Fruit fly (Drosophila melanogaster) whole organism, embryonic: ENCODE measurements around the gene NimC3.

Source experiments
- Bdp1 ChIP-seq: fragments of 200-800 bp; sonication (Bioruptor generic); optimal IDR thresholded peaks from 3 replicates; lab custom pipeline; 2016; ENCODE audit warnings: missing biosample characterization, missing genetic modification characterization
- Bgb ChIP-seq: fragments of 200-800 bp; sonication (Bioruptor generic); IDR thresholded peaks from 2 replicates; pipeline ENCODE4 v1.3.6; 2022; ENCODE audit warnings: missing biosample characterization, missing genetic modification characterization; ENCODE audit not compliant: partially characterized antibody
- CG10321 ChIP-seq: fragments of 200-800 bp; sonication (Bioruptor generic); IDR thresholded peaks from 2 replicates; pipeline ENCODE4 v1.3.6; 2022; ENCODE audit warnings: missing biosample characterization, missing genetic modification characterization
- CG10654 ChIP-seq: fragments of 200-800 bp; sonication (Bioruptor generic); optimal IDR thresholded peaks from 2 replicates; lab custom pipeline; 2016; ENCODE audit warnings: missing biosample characterization, missing genetic modification characterization
- CG15269 ChIP-seq: fragments of 200-800 bp; sonication (Bioruptor generic); optimal IDR thresholded peaks from 2 replicates; lab custom pipeline; 2018; ENCODE audit warnings: missing biosample characterization, mild to moderate bottlenecking, missing genetic modification characterization, moderate library complexity
- CG1603 ChIP-seq: fragments of 200-800 bp; sonication (Bioruptor generic); optimal IDR thresholded peaks from 2 replicates; lab custom pipeline; 2019; ENCODE audit warnings: missing biosample characterization, mild to moderate bottlenecking, missing genetic modification characterization, moderate library complexity
- CG16815 ChIP-seq: fragments of 200-800 bp; sonication (Bioruptor generic); optimal IDR thresholded peaks from 3 replicates; lab custom pipeline; 2017; ENCODE audit warnings: missing biosample characterization, mild to moderate bottlenecking, missing genetic modification characterization
- CG17186 ChIP-seq: fragments of 200-800 bp; sonication (Bioruptor generic); optimal IDR thresholded peaks from 3 replicates; lab custom pipeline; 2017; ENCODE audit warnings: missing biosample characterization, missing genetic modification reagents, missing genetic modification characterization
- CG17912 ChIP-seq: fragments of 200-800 bp; sonication (Bioruptor generic); optimal IDR thresholded peaks from 2 replicates; lab custom pipeline; 2018; ENCODE audit warnings: missing biosample characterization, mild to moderate bottlenecking, missing genetic modification characterization
- CG18599 ChIP-seq: fragments of 200-800 bp; sonication (Bioruptor generic); optimal IDR thresholded peaks from 3 replicates; lab custom pipeline; 2017; ENCODE audit warnings: missing biosample characterization, missing genetic modification characterization, mild to moderate bottlenecking, moderate library complexity, missing genetic modification reagents
- CG2116 ChIP-seq: fragments of 200-800 bp; sonication (Bioruptor generic); optimal IDR thresholded peaks from 3 replicates; lab custom pipeline; 2018; ENCODE audit warnings: missing biosample characterization, mild to moderate bottlenecking, missing genetic modification characterization
- CG2712 ChIP-seq: fragments of 200-800 bp; optimal IDR thresholded peaks from 3 replicates; lab custom pipeline; 2019; ENCODE audit warnings: missing biosample characterization, mild to moderate bottlenecking, missing genetic modification characterization, moderate library complexity
- CG2875 ChIP-seq: fragments of 200-800 bp; sonication (Bioruptor generic); optimal IDR thresholded peaks from 2 replicates; lab custom pipeline; 2017; ENCODE audit warnings: missing biosample characterization, mild to moderate bottlenecking, missing genetic modification characterization, missing genetic modification reagents
- CG32532 ChIP-seq: fragments of 200-800 bp; sonication (Bioruptor generic); IDR thresholded peaks from 2 replicates; pipeline ENCODE4 v1.3.6; 2022; ENCODE audit warnings: missing biosample characterization, missing genetic modification characterization
- CG4820 ChIP-seq: fragments of 200-800 bp; sonication (Bioruptor generic); optimal IDR thresholded peaks from 3 replicates; lab custom pipeline; 2016; ENCODE audit warnings: missing biosample characterization, missing genetic modification characterization
- CG7928 ChIP-seq: fragments of 200-800 bp; sonication (Bioruptor generic); optimal IDR thresholded peaks from 2 replicates; lab custom pipeline; 2017; ENCODE audit warnings: missing biosample characterization, mild to moderate bottlenecking, missing genetic modification characterization
- CG7963 ChIP-seq: fragments of 200-800 bp; sonication (Bioruptor generic); IDR thresholded peaks from 3 replicates; pipeline ENCODE4 v1.3.6; 2022; ENCODE audit warnings: missing biosample characterization, missing genetic modification characterization; ENCODE audit not compliant: partially characterized antibody
- CG8359 ChIP-seq: fragments of 200-800 bp; sonication (Bioruptor generic); optimal IDR thresholded peaks from 2 replicates; lab custom pipeline; 2017; ENCODE audit warnings: missing biosample characterization, mild to moderate bottlenecking, missing genetic modification characterization, borderline replicate concordance
- CG9876 ChIP-seq: fragments of 200-800 bp; sonication (Bioruptor generic); optimal IDR thresholded peaks from 2 replicates; lab custom pipeline; 2016; ENCODE audit warnings: missing biosample characterization, missing genetic modification characterization
- CG9932 ChIP-seq: fragments of 200-800 bp; sonication (Bioruptor generic); IDR thresholded peaks from 2 replicates; pipeline ENCODE4 v1.3.6; 2022; ENCODE audit warnings: missing biosample characterization, missing genetic modification characterization
- Fer2 ChIP-seq: fragments of 200-800 bp; sonication (Bioruptor generic); optimal IDR thresholded peaks from 2 replicates; lab custom pipeline; 2018; ENCODE audit warnings: missing biosample characterization, mild to moderate bottlenecking, missing genetic modification characterization, moderate library complexity
- HHEX ChIP-seq: fragments of 200-800 bp; sonication (Bioruptor generic); optimal IDR thresholded peaks from 3 replicates; lab custom pipeline; 2017; ENCODE audit warnings: missing biosample characterization, mild to moderate bottlenecking, missing genetic modification characterization, missing genetic modification reagents
- HLH3B ChIP-seq: fragments of 200-800 bp; sonication (Bioruptor generic); IDR thresholded peaks from 2 replicates; pipeline ENCODE4 v1.3.6; 2022; ENCODE audit warnings: missing biosample characterization, missing genetic modification characterization
- Hand ChIP-seq: fragments of 200-800 bp; sonication (Bioruptor generic); optimal IDR thresholded peaks from 2 replicates; lab custom pipeline; 2017; ENCODE audit warnings: mild to moderate bottlenecking, missing biosample characterization, missing genetic modification reagents, missing genetic modification characterization
- Jarid2 ChIP-seq: fragments of 200-800 bp; sonication (Bioruptor generic); optimal IDR thresholded peaks from 3 replicates; lab custom pipeline; 2017; ENCODE audit warnings: mild to moderate bottlenecking, missing biosample characterization, missing genetic modification reagents, missing genetic modification characterization
- MTF-1 ChIP-seq: fragments of 200-800 bp; sonication (Bioruptor generic); optimal IDR thresholded peaks from 2 replicates; lab custom pipeline; 2018; ENCODE audit warnings: missing biosample characterization, mild to moderate bottlenecking, missing genetic modification characterization, borderline replicate concordance
- Optix ChIP-seq: fragments of 200-800 bp; sonication (Bioruptor generic); IDR thresholded peaks from 3 replicates; pipeline ENCODE4 v1.3.6; 2022; ENCODE audit warnings: missing biosample characterization, missing genetic modification characterization
- Ptx1 ChIP-seq: fragments of 200-800 bp; sonication (Bioruptor generic); IDR thresholded peaks from 2 replicates; pipeline ENCODE4 v1.3.6; 2022; ENCODE audit warnings: missing biosample characterization, missing genetic modification characterization
- Rx ChIP-seq: fragments of 200-800 bp; sonication (Bioruptor generic); IDR thresholded peaks from 2 replicates; pipeline ENCODE4 v1.3.6; 2022; ENCODE audit warnings: missing biosample characterization, missing genetic modification characterization
- ab ChIP-seq: fragments of 200-800 bp; sonication (Bioruptor generic); optimal IDR thresholded peaks from 2 replicates; lab custom pipeline; 2016; ENCODE audit warnings: missing biosample characterization, missing genetic modification characterization
- bbx ChIP-seq: fragments of 200-800 bp; sonication (Bioruptor generic); IDR thresholded peaks from 2 replicates; pipeline ENCODE4 v1.3.6; 2022; ENCODE audit warnings: missing biosample characterization, missing genetic modification characterization; ENCODE audit not compliant: partially characterized antibody
- chn ChIP-seq: fragments of 200-800 bp; sonication (Bioruptor generic); optimal IDR thresholded peaks from 2 replicates; lab custom pipeline; 2016; ENCODE audit warnings: missing biosample characterization, missing genetic modification characterization
- ci ChIP-seq: fragments of 200-800 bp; sonication (Bioruptor generic); IDR thresholded peaks from 3 replicates; pipeline ENCODE4 v1.3.6; 2022; ENCODE audit warnings: missing biosample characterization, missing genetic modification characterization
- dan ChIP-seq: fragments of 200-800 bp; sonication (Bioruptor generic); IDR thresholded peaks from 2 replicates; pipeline ENCODE4 v1.3.6; 2022; ENCODE audit warnings: missing biosample characterization, missing genetic modification characterization
- ems ChIP-seq: fragments of 200-800 bp; sonication (Bioruptor generic); optimal IDR thresholded peaks from 3 replicates; lab custom pipeline; 2016; ENCODE audit warnings: missing biosample characterization, missing genetic modification characterization
- eve ChIP-seq, 2 experiments: fragments of >200 bp; optimal IDR thresholded peaks; 2 replicates each; lab custom pipeline; 2017; ENCODE audit warnings: missing biosample characterization in 2 of 2, missing genetic modification characterization in 2 of 2
- fru ChIP-seq: fragments of >200 bp; optimal IDR thresholded peaks from 2 replicates; lab custom pipeline; 2017
- jing ChIP-seq: fragments of 200-800 bp; sonication (Bioruptor generic); optimal IDR thresholded peaks from 2 replicates; lab custom pipeline; 2018; ENCODE audit warnings: missing biosample characterization, mild to moderate bottlenecking, missing genetic modification characterization
- mirr ChIP-seq: fragments of 200-800 bp; sonication (Bioruptor generic); optimal IDR thresholded peaks from 3 replicates; lab custom pipeline; 2018; ENCODE audit warnings: missing biosample characterization, mild to moderate bottlenecking, missing genetic modification characterization
- mld ChIP-seq: fragments of 200-800 bp; sonication (Bioruptor generic); IDR thresholded peaks from 3 replicates; pipeline ENCODE4 v1.3.6; 2022; ENCODE audit warnings: missing biosample characterization, missing genetic modification characterization; ENCODE audit not compliant: partially characterized antibody
- nerfin-2 ChIP-seq: fragments of 200-800 bp; sonication (Bioruptor generic); IDR thresholded peaks from 2 replicates; pipeline ENCODE4 v1.3.6; 2022; ENCODE audit warnings: missing biosample characterization, missing genetic modification characterization; ENCODE audit not compliant: partially characterized antibody
- p53 ChIP-seq: fragments of 200-800 bp; sonication (Bioruptor generic); optimal IDR thresholded peaks from 2 replicates; lab custom pipeline; 2016; ENCODE audit warnings: missing biosample characterization, missing genetic modification characterization
- pho ChIP-seq: fragments of 200-800 bp; sonication (Bioruptor generic); optimal IDR thresholded peaks from 2 replicates; lab custom pipeline; 2016; ENCODE audit warnings: missing biosample characterization, missing genetic modification characterization
- repo ChIP-seq: fragments of 200-800 bp; sonication (Bioruptor generic); optimal IDR thresholded peaks from 2 replicates; lab custom pipeline; 2016; ENCODE audit warnings: missing biosample characterization, missing genetic modification characterization
- schlank ChIP-seq: fragments of 200-800 bp; sonication (Bioruptor generic); optimal IDR thresholded peaks from 2 replicates; lab custom pipeline; 2018; ENCODE audit warnings: missing biosample characterization, mild to moderate bottlenecking, missing genetic modification characterization
- so ChIP-seq: fragments of 200-800 bp; sonication (Bioruptor generic); IDR thresholded peaks from 3 replicates; pipeline ENCODE4 v1.3.6; 2022; ENCODE audit warnings: missing biosample characterization, missing genetic modification characterization
- tgo ChIP-seq: fragments of 200-800 bp; sonication (Bioruptor generic); IDR thresholded peaks from 3 replicates; pipeline ENCODE4 v1.3.6; 2022; ENCODE audit warnings: missing biosample characterization, missing genetic modification characterization
- trem ChIP-seq: fragments of 200-800 bp; optimal IDR thresholded peaks from 3 replicates; lab custom pipeline; 2019; ENCODE audit warnings: missing biosample characterization, mild to moderate bottlenecking, missing genetic modification characterization, moderate library complexity
- unpg ChIP-seq: fragments of 200-800 bp; sonication (Bioruptor generic); optimal IDR thresholded peaks from 3 replicates; lab custom pipeline; 2018; ENCODE audit warnings: missing biosample characterization, mild to moderate bottlenecking, missing genetic modification characterization, moderate library complexity

The NimC3 gene

dm6 chr2L:14022130-14022735 lies 2.2 kb upstream of the NimC3 start (continued):
- TF ChIP-seq Bdp1 (GFP tag; lab: Kevin White, UChicago) (peak; percentile 12), mirr (GFP tag; lab: Kevin White, UChicago) (peak; percentile 99), HHEX (peak; percentile 91), ems (GFP tag; lab: Kevin White, UChicago) (peak; percentile 32), CG17186 (GFP tag; lab: Kevin White, UChicago) (peak; percentile 43), CG2712 (tag; lab: Kevin White, UChicago) (peak; percentile 98), CG7928 (GFP tag; lab: Kevin White, UChicago) (peak; percentile 61), eve (GFP tag; optimal IDR thresholded peaks at IDR 0.05; lab: Kevin White, UChicago) (peak in 1 of 2 experiments; percentile 58), Jarid2 (GFP tag; lab: Kevin White, UChicago) (peak; percentile 79), dan (GFP tag; lab: Robert Waterston, UW) (peak; percentile 46; the same call in 1 of the 2 replicates), Optix (GFP tag; lab: Robert Waterston, UW) (peak; percentile 59; the same call in 2 of the 3 replicates), trem (tag; lab: Kevin White, UChicago) (peak; percentile 95), MTF-1 (GFP tag; lab: Kevin White, UChicago) (peak; percentile 72), CG4820 (GFP tag; lab: Kevin White, UChicago) (peak; percentile 73), CG15269 (tag; lab: Kevin White, UChicago) (peak; percentile 96), jing (GFP tag; lab: Kevin White, UChicago) (peak; percentile 50), unpg (GFP tag; lab: Kevin White, UChicago) (peak; percentile 97), chn (GFP tag; lab: Kevin White, UChicago) (peak; percentile 53), Rx (peak; percentile 59; the same call in 1 of the 2 replicates), Ptx1 (GFP tag; lab: Robert Waterston, UW) (peak; percentile 94), CG8359 (peak; percentile 86), CG10321 (GFP tag; lab: Robert Waterston, UW) (peak; percentile 75; the same call in 1 of the 2 replicates), so (GFP tag; lab: Robert Waterston, UW) (peak; percentile 89), CG9876 (GFP tag; lab: Kevin White, UChicago) (peak; percentile 52), Bgb (GFP tag; lab: Robert Waterston, UW) (no peak), Fer2 (tag; lab: Kevin White, UChicago) (peak; percentile 90), CG16815 (GFP tag; lab: Kevin White, UChicago) (peak; percentile 80), nerfin-2 (no peak), CG7963 (GFP tag; lab: Robert Waterston, UW) (no peak), CG2875 (peak; percentile 92), fru (lab: Kevin White, UChicago) (no peak), CG17912 (GFP tag; lab: Kevin White, UChicago) (no peak), CG32532 (peak; percentile 92), bbx (GFP tag; lab: Robert Waterston, UW) (no peak), ci (GFP tag; lab: Robert Waterston, UW) (peak; percentile 77), p53 (GFP tag; lab: Kevin White, UChicago) (peak; percentile 23), pho (GFP tag; lab: Kevin White, UChicago) (peak; percentile 32), Hand (GFP tag; lab: Kevin White, UChicago) (peak; percentile 91), schlank (peak; percentile 54), tgo (GFP tag; lab: Robert Waterston, UW) (peak; percentile 93), HLH3B (GFP tag; lab: Robert Waterston, UW) (peak; percentile 91), CG10654 (GFP tag; lab: Kevin White, UChicago) (peak; percentile 82), CG2116 (GFP tag; lab: Kevin White, UChicago) (peak; percentile 70), CG18599 (peak; percentile 95), mld (no peak), CG1603 (tag; lab: Kevin White, UChicago) (peak; percentile 58), ab (GFP tag; lab: Kevin White, UChicago) (no peak), CG9932 (GFP tag; lab: Robert Waterston, UW) (peak; percentile 85), repo (GFP tag; lab: Kevin White, UChicago) (peak; percentile 36)
